Fruit fly (Drosophila melanogaster) whole organism, embryonic: ENCODE data around the gene Cyp28c1.

Experiments used
- Atf3 ChIP-seq: fragments of 200-800 bp; sonication (Bioruptor generic); optimal IDR thresholded peaks from 3 replicates; lab custom pipeline; 2016; ENCODE audit warnings: missing biosample characterization, missing genetic modification characterization
- CG10462 ChIP-seq: fragments of 200-800 bp; sonication (Bioruptor generic); optimal IDR thresholded peaks from 2 replicates; lab custom pipeline; 2016; ENCODE audit warnings: missing biosample characterization, missing genetic modification characterization
- CG12236 ChIP-seq: fragments of 200-800 bp; sonication (Bioruptor generic); optimal IDR thresholded peaks from 2 replicates; lab custom pipeline; 2016; ENCODE audit warnings: missing biosample characterization, missing genetic modification characterization
- CG1233 ChIP-seq: fragments of 200-800 bp; sonication (Bioruptor generic); optimal IDR thresholded peaks from 4 replicates; lab custom pipeline; 2018; ENCODE audit warnings: missing biosample characterization, mild to moderate bottlenecking, missing genetic modification characterization
- CG14860 ChIP-seq: fragments of 200-800 bp; sonication (Bioruptor generic); IDR thresholded peaks from 3 replicates; pipeline ENCODE4 v1.3.6; 2022; ENCODE audit warnings: missing biosample characterization, missing genetic modification characterization; ENCODE audit not compliant: partially characterized antibody
- CG15514 ChIP-seq: fragments of 200-800 bp; sonication (Bioruptor generic); optimal IDR thresholded peaks from 3 replicates; lab custom pipeline; 2017; ENCODE audit warnings: missing biosample characterization, missing genetic modification characterization, mild to moderate bottlenecking, moderate library complexity, missing genetic modification reagents
- CG17385 ChIP-seq: fragments of 200-800 bp; sonication (Bioruptor generic); optimal IDR thresholded peaks from 3 replicates; lab custom pipeline; 2018; ENCODE audit warnings: missing biosample characterization, mild to moderate bottlenecking, missing genetic modification characterization
- CG17568 ChIP-seq: fragments of 200-800 bp; sonication (Bioruptor generic); optimal IDR thresholded peaks from 2 replicates; lab custom pipeline; 2018; ENCODE audit warnings: missing biosample characterization, mild to moderate bottlenecking, missing genetic modification characterization, moderate library complexity
- CG17829 ChIP-seq: fragments of 200-800 bp; optimal IDR thresholded peaks from 2 replicates; lab custom pipeline; 2019; ENCODE audit warnings: missing biosample characterization, mild to moderate bottlenecking, missing genetic modification characterization, moderate library complexity
- CG18599 ChIP-seq: fragments of 200-800 bp; sonication (Bioruptor generic); optimal IDR thresholded peaks from 3 replicates; lab custom pipeline; 2017; ENCODE audit warnings: missing biosample characterization, missing genetic modification characterization, mild to moderate bottlenecking, moderate library complexity, missing genetic modification reagents
- CG30403 ChIP-seq: fragments of 200-800 bp; sonication (Bioruptor generic); optimal IDR thresholded peaks from 3 replicates; lab custom pipeline; 2016; ENCODE audit warnings: missing biosample characterization, missing genetic modification characterization
- CG3407 ChIP-seq: fragments of 200-800 bp; sonication (Bioruptor generic); optimal IDR thresholded peaks from 2 replicates; lab custom pipeline; 2018; ENCODE audit warnings: missing biosample characterization, mild to moderate bottlenecking, missing genetic modification characterization
- CG4707 ChIP-seq: fragments of 200-800 bp; sonication (Bioruptor generic); optimal IDR thresholded peaks from 2 replicates; lab custom pipeline; 2018; ENCODE audit warnings: missing biosample characterization, mild to moderate bottlenecking, missing genetic modification characterization, moderate library complexity
- CG5180 ChIP-seq: fragments of 200-800 bp; sonication (Bioruptor generic); optimal IDR thresholded peaks from 3 replicates; lab custom pipeline; 2017; ENCODE audit warnings: missing biosample characterization, missing genetic modification characterization, mild to moderate bottlenecking, moderate library complexity, missing genetic modification reagents
- CG5953 ChIP-seq: fragments of 200-800 bp; sonication (Bioruptor generic); IDR thresholded peaks from 2 replicates; pipeline ENCODE4 v1.3.6; 2022; ENCODE audit warnings: missing biosample characterization, missing genetic modification characterization
- CG7987 ChIP-seq: fragments of 200-800 bp; sonication (Bioruptor generic); optimal IDR thresholded peaks from 2 replicates; lab custom pipeline; 2018; ENCODE audit warnings: missing biosample characterization, mild to moderate bottlenecking, missing genetic modification characterization, moderate library complexity
- CG8089 ChIP-seq: fragments of 200-800 bp; sonication (Bioruptor generic); optimal IDR thresholded peaks from 3 replicates; lab custom pipeline; 2016; ENCODE audit warnings: missing biosample characterization, missing genetic modification characterization
- Dfd ChIP-seq, 2 experiments: fragments of >200 bp; optimal IDR thresholded peaks; 2 replicates each; lab custom pipeline; 2017; ENCODE audit warnings: missing biosample characterization in 2 of 2, missing genetic modification characterization in 2 of 2
- Dref ChIP-seq: fragments of 200-800 bp; sonication (Bioruptor generic); IDR thresholded peaks from 2 replicates; pipeline ENCODE4 v1.3.6; 2022; ENCODE audit warnings: missing biosample characterization, missing genetic modification characterization
- Gsc ChIP-seq: fragments of 200-800 bp; sonication (Bioruptor generic); IDR thresholded peaks from 2 replicates; pipeline ENCODE4 v1.3.6; 2022; ENCODE audit warnings: missing biosample characterization, missing genetic modification characterization
- HHEX ChIP-seq: fragments of 200-800 bp; sonication (Bioruptor generic); optimal IDR thresholded peaks from 3 replicates; lab custom pipeline; 2017; ENCODE audit warnings: missing biosample characterization, mild to moderate bottlenecking, missing genetic modification characterization, missing genetic modification reagents
- HLH4C ChIP-seq: fragments of 200-800 bp; sonication (Bioruptor generic); IDR thresholded peaks from 3 replicates; pipeline ENCODE4 v1.3.6; 2022; ENCODE audit warnings: missing biosample characterization, missing genetic modification characterization; ENCODE audit not compliant: partially characterized antibody
- HmgD ChIP-seq: fragments of 200-800 bp; sonication (Bioruptor generic); optimal IDR thresholded peaks from 3 replicates; lab custom pipeline; 2016; ENCODE audit warnings: missing biosample characterization, missing genetic modification characterization
- Hr78 ChIP-seq, 2 experiments: fragments of 200-800 bp in 1 of 2; fragments of >200 bp in 1 of 2; sonication (Bioruptor generic) in 1 of 2; optimal IDR thresholded peaks; 2 replicates each; lab custom pipeline; 2017 to 2019; ENCODE audit warnings: missing biosample characterization in 2 of 2, missing genetic modification characterization in 2 of 2, mild to moderate bottlenecking in 1 of 2, moderate library complexity in 1 of 2
- Nf-YC ChIP-seq: fragments of 200-800 bp; optimal IDR thresholded peaks from 3 replicates; lab custom pipeline; 2019; ENCODE audit warnings: missing biosample characterization, mild to moderate bottlenecking, missing genetic modification characterization, moderate library complexity
- Opbp ChIP-seq: fragments of 200-800 bp; sonication (Bioruptor generic); IDR thresholded peaks from 3 replicates; pipeline ENCODE4 v1.3.6; 2022; ENCODE audit warnings: missing biosample characterization, missing genetic modification characterization; ENCODE audit not compliant: partially characterized antibody
- Ssrp ChIP-seq: fragments of 200-800 bp; sonication (Bioruptor generic); optimal IDR thresholded peaks from 2 replicates; lab custom pipeline; 2018; ENCODE audit warnings: missing biosample characterization, mild to moderate bottlenecking, missing genetic modification characterization, moderate library complexity
- al ChIP-seq: fragments of 200-800 bp; sonication (Bioruptor generic); IDR thresholded peaks from 2 replicates; pipeline ENCODE4 v1.3.6; 2022; ENCODE audit warnings: missing biosample characterization, missing genetic modification characterization
- amos ChIP-seq: fragments of 200-800 bp; sonication (Bioruptor generic); IDR thresholded peaks from 2 replicates; pipeline ENCODE4 v1.3.6; 2022; ENCODE audit warnings: missing biosample characterization, missing genetic modification characterization; ENCODE audit not compliant: partially characterized antibody
- bigmax ChIP-seq: fragments of 200-800 bp; sonication (Bioruptor generic); optimal IDR thresholded peaks from 2 replicates; lab custom pipeline; 2018; ENCODE audit warnings: missing biosample characterization, mild to moderate bottlenecking, missing genetic modification characterization
- chm ChIP-seq: fragments of 200-800 bp; sonication (Bioruptor generic); IDR thresholded peaks from 2 replicates; pipeline ENCODE4 v1.3.6; 2022; ENCODE audit warnings: missing biosample characterization, missing genetic modification characterization
- crp ChIP-seq, 2 experiments: fragments of 200-800 bp; sonication (Bioruptor generic); optimal IDR thresholded peaks; 2 replicates in 1 of 2; 3 replicates in 1 of 2; lab custom pipeline; 2017; ENCODE audit warnings: missing biosample characterization in 2 of 2, missing genetic modification characterization in 2 of 2, mild to moderate bottlenecking in 1 of 2, moderate library complexity in 1 of 2
- disco-r ChIP-seq: fragments of 200-800 bp; sonication (Bioruptor generic); optimal IDR thresholded peaks from 2 replicates; lab custom pipeline; 2016; ENCODE audit warnings: missing biosample characterization, missing genetic modification characterization
- dm ChIP-seq: fragments of 200-800 bp; sonication (Bioruptor generic); optimal IDR thresholded peaks from 3 replicates; lab custom pipeline; 2016; ENCODE audit warnings: missing biosample characterization, missing genetic modification characterization
- en ChIP-seq: fragments of 200-800 bp; sonication (Bioruptor generic); optimal IDR thresholded peaks from 2 replicates; lab custom pipeline; 2016; ENCODE audit warnings: missing biosample characterization, missing genetic modification characterization
- fd3F ChIP-seq: fragments of 200-800 bp; sonication (Bioruptor generic); optimal IDR thresholded peaks from 2 replicates; lab custom pipeline; 2018; ENCODE audit warnings: missing biosample characterization, mild to moderate bottlenecking, missing genetic modification characterization, moderate library complexity
- fd64A ChIP-seq: fragments of 200-800 bp; sonication (Bioruptor generic); optimal IDR thresholded peaks from 3 replicates; lab custom pipeline; 2018; ENCODE audit warnings: missing biosample characterization, mild to moderate bottlenecking, missing genetic modification characterization
- lov ChIP-seq, 2 experiments: fragments of 200-800 bp in 1 of 2; fragments of >200 bp in 1 of 2; sonication (Bioruptor generic) in 1 of 2; IDR thresholded peaks in 1 of 2; optimal IDR thresholded peaks in 1 of 2; 2 replicates in 1 of 2; 3 replicates in 1 of 2; pipeline versions ENCODE4 v1.3.6 to Lab custom; 2017 to 2022; ENCODE audit warnings: missing biosample characterization in 1 of 2, missing genetic modification characterization in 1 of 2
- nmo ChIP-seq: fragments of 200-800 bp; sonication (Bioruptor generic); optimal IDR thresholded peaks from 2 replicates; lab custom pipeline; 2018; ENCODE audit warnings: missing biosample characterization, mild to moderate bottlenecking, missing genetic modification characterization, moderate library complexity
- oc ChIP-seq: fragments of 200-800 bp; sonication (Bioruptor generic); optimal IDR thresholded peaks from 2 replicates; lab custom pipeline; 2018; ENCODE audit warnings: missing biosample characterization, mild to moderate bottlenecking, missing genetic modification characterization, moderate library complexity
- onecut ChIP-seq: fragments of 200-800 bp; sonication (Bioruptor generic); IDR thresholded peaks from 2 replicates; pipeline ENCODE4 v1.3.6; 2022; ENCODE audit warnings: missing biosample characterization, missing genetic modification characterization
- pzg ChIP-seq: fragments of 200-800 bp; sonication (Bioruptor generic); optimal IDR thresholded peaks from 3 replicates; lab custom pipeline; 2018; ENCODE audit warnings: missing biosample characterization, mild to moderate bottlenecking, missing genetic modification characterization, moderate library complexity
- so ChIP-seq: fragments of 200-800 bp; sonication (Bioruptor generic); IDR thresholded peaks from 3 replicates; pipeline ENCODE4 v1.3.6; 2022; ENCODE audit warnings: missing biosample characterization, missing genetic modification characterization
- sob ChIP-seq: fragments of 200-800 bp; sonication (Bioruptor generic); IDR thresholded peaks from 2 replicates; pipeline ENCODE4 v1.3.6; 2022; ENCODE audit warnings: missing biosample characterization, missing genetic modification characterization
- sr ChIP-seq: fragments of 200-800 bp; sonication (Bioruptor generic); IDR thresholded peaks from 3 replicates; pipeline ENCODE4 v1.3.6; 2022; ENCODE audit warnings: missing biosample characterization, missing genetic modification characterization
- sug ChIP-seq: fragments of 200-800 bp; optimal IDR thresholded peaks from 2 replicates; lab custom pipeline; 2019; ENCODE audit warnings: missing biosample characterization, mild to moderate bottlenecking, missing genetic modification characterization, moderate library complexity

The Cyp28c1 gene

dm6 chrX:11806867-11807747 lies 32.3 kb upstream of the Cyp28c1 start, which contains the start of gene Hsc70-3 (continued):
- no peak for TF ChIP-seq al (GFP tag; lab: Robert Waterston, UW)
- no peak for TF ChIP-seq en (GFP tag; lab: Kevin White, UChicago)
- no peak for TF ChIP-seq CG30403 (GFP tag; lab: Kevin White, UChicago)
- peak; percentile 67 for TF ChIP-seq HLH4C (GFP tag; lab: Robert Waterston, UW)
- peak; percentile 77 for TF ChIP-seq Nf-YC (tag; lab: Kevin White, UChicago)
- TF ChIP-seq CG4707 (GFP tag; lab: Kevin White, UChicago) = peak; percentile 77
- TF ChIP-seq Gsc (GFP tag; lab: Robert Waterston, UW) = no peak
- peak; percentile 81 for TF ChIP-seq CG17385 (GFP tag; lab: Kevin White, UChicago)
- TF ChIP-seq CG10462 (GFP tag; lab: Kevin White, UChicago) = no peak
- peak; percentile 34 for TF ChIP-seq CG8089 (GFP tag; lab: Kevin White, UChicago)
- TF ChIP-seq bigmax (GFP tag; lab: Kevin White, UChicago) = no peak
- TF ChIP-seq Hr78 (GFP tag; optimal IDR thresholded peaks at IDR 0.05; lab: Kevin White, UChicago) = peak in 1 of 2 experiments; percentile 6
- TF ChIP-seq Atf3 = no peak
- no peak for TF ChIP-seq fd3F (GFP tag; lab: Kevin White, UChicago)
- peak; percentile 15; the same call in 1 of the 2 replicates for TF ChIP-seq chm
- TF ChIP-seq crp (GFP tag; optimal IDR thresholded peaks at IDR 0.05; lab: Kevin White, UChicago) = no peak
- TF ChIP-seq HmgD (GFP tag; lab: Kevin White, UChicago) = no peak
- peak; percentile 46 for TF ChIP-seq CG17829 (tag; lab: Kevin White, UChicago)
- peak; percentile 12 for TF ChIP-seq CG12236 (GFP tag; lab: Kevin White, UChicago)
- peak; percentile 70 for TF ChIP-seq CG7987 (GFP tag; lab: Kevin White, UChicago)
- peak; percentile 86 for TF ChIP-seq sr (GFP tag; lab: Robert Waterston, UW)
- peak; percentile 66 for TF ChIP-seq CG3407
- TF ChIP-seq CG5953 (GFP tag; lab: Robert Waterston, UW) = peak; percentile 59; the same call in 1 of the 2 replicates
- peak; percentile 27 for TF ChIP-seq pzg (GFP tag; lab: Kevin White, UChicago)
- peak; percentile 38 for TF ChIP-seq CG15514 (GFP tag; lab: Kevin White, UChicago)
- peak; percentile 67 for TF ChIP-seq HHEX (GFP tag; lab: Kevin White, UChicago)
- TF ChIP-seq Opbp (GFP tag; lab: Robert Waterston, UW) = no peak
- no peak for TF ChIP-seq sob (GFP tag; lab: Robert Waterston, UW)
- TF ChIP-seq nmo = peak; percentile 53
- TF ChIP-seq CG18599 (GFP tag; lab: Kevin White, UChicago) = peak; percentile 4
- TF ChIP-seq Dfd (GFP tag; optimal IDR thresholded peaks at IDR 0.05; lab: Kevin White, UChicago) = no peak
- peak; percentile 33 for TF ChIP-seq CG1233 (GFP tag; lab: Kevin White, UChicago)
- TF ChIP-seq CG17568 (GFP tag; lab: Kevin White, UChicago) = peak; percentile 77
- TF ChIP-seq fd64A (GFP tag; lab: Kevin White, UChicago) = peak; percentile 82
- peak; percentile 50 for TF ChIP-seq sug (tag; lab: Kevin White, UChicago)
- peak; percentile 55; the same call in 1 of the 2 replicates for TF ChIP-seq amos (GFP tag; lab: Robert Waterston, UW)
- TF ChIP-seq oc (tag; lab: Kevin White, UChicago) = peak; percentile 60
- no peak for TF ChIP-seq disco-r (GFP tag; lab: Kevin White, UChicago)
- peak; percentile 26; the same call in 1 of the 3 replicates for TF ChIP-seq so
- TF ChIP-seq onecut (GFP tag; lab: Robert Waterston, UW) = peak; percentile 28
- no peak for TF ChIP-seq Ssrp
- no peak for TF ChIP-seq dm (GFP tag; lab: Kevin White, UChicago)
- TF ChIP-seq lov (optimal IDR thresholded peaks at IDR 0.05; lab: Kevin White, UChicago) = no peak
- TF ChIP-seq lov (GFP tag; IDR thresholded peaks at IDR 0.05; lab: Robert Waterston, UW) = peak; percentile 47; the same call in 1 of the 3 replicates
- peak; percentile 26 for TF ChIP-seq CG5180
- peak; percentile 43; the same call in 1 of the 3 replicates for TF ChIP-seq CG14860 (GFP tag; lab: Robert Waterston, UW)
- peak; percentile 63 for TF ChIP-seq Dref (GFP tag; lab: Robert Waterston, UW)
